Fruit fly (Drosophila melanogaster) whole organism, wandering third instar larva: ENCODE results near the gene Lsp1beta.

Experiments
- Hnf4 ChIP-seq: fragments of 200-800 bp; sonication (Bioruptor generic); optimal IDR thresholded peaks from 2 replicates; lab custom pipeline; 2016; ENCODE audit warnings: missing biosample characterization, mild to moderate bottlenecking, missing genetic modification characterization
- OdsH ChIP-seq: fragments of 200-800 bp; sonication (Bioruptor generic); optimal IDR thresholded peaks from 2 replicates; lab custom pipeline; 2016; ENCODE audit warnings: missing biosample characterization, mild to moderate bottlenecking, missing genetic modification characterization
- br ChIP-seq: fragments of 200-800 bp; sonication (Bioruptor generic); optimal IDR thresholded peaks from 2 replicates; lab custom pipeline; 2016; ENCODE audit warnings: missing biosample characterization, missing genetic modification characterization
- psq ChIP-seq: fragments of 200-800 bp; sonication (Bioruptor generic); optimal IDR thresholded peaks from 3 replicates; lab custom pipeline; 2017; ENCODE audit warnings: missing biosample characterization, mild to moderate bottlenecking, missing genetic modification characterization, moderate library complexity
- sv ChIP-seq: fragments of 200-800 bp; sonication (Bioruptor generic); optimal IDR thresholded peaks from 3 replicates; lab custom pipeline; 2016; ENCODE audit warnings: missing biosample characterization, missing genetic modification characterization

DNA sequence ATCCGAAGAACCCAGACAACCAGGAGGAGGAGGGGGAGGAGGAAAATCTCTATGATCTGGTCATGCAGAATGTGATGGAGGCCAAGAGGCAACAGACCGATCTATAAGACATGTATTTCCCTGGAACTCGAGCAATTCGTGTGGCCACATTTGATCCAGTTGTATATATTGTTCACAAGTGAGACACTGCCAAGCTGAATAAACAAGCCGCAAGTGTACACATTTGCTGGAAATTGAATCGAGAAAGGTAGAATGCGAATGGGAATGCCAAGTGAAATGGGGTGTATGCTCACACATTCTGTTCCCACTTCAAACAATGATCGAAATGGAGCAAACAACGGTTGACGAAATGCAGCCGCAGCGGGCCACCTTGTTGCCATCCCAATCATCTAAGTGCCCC, 42.3 kb upstream of the Lsp1beta start:
- TF ChIP-seq OdsH: peak; percentile 76
- peak; percentile 43 for TF ChIP-seq br
- TF ChIP-seq Hnf4 (GFP tag; lab: Kevin White, UChicago): peak; percentile 67
- TF ChIP-seq sv (GFP tag; lab: Kevin White, UChicago): no peak
- peak; percentile 18 for TF ChIP-seq psq (GFP tag; lab: Kevin White, UChicago)
